ENCODE assay signal across 1 fruit fly cellular context in the genomic region with DNA sequence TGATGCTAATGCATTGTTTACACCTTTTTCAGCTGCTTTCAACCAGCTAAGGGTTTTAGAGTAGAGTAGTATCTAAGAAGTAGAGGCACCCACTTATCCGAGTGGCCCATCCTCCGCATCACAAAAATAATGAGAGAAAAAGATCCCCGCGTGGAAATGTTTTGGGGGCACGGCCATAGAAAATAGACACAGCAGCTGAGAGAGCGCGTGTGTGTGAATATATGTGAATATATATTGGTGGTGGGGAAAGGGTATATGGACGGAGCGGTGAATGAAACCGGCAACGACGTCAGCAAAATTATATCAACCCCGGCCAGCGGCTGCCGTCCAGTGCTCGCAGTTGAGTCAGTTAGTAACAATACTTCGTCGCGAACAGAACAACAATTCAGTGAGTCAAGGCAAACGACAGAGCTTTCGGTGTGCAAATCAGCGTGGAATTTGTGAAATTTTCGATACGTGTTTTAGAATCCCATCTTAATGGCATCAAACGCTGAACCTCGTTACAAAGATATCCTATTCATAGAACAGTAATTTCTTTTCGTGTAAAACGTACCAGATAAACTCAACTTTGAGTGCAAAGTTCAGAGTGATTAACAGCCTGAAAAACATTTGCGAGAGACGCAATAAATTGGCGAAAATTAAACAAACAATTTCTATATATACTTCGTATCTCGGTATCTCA.
TF ChIP-seq lines count a peak whose summit lies in the region.

A gene (plus strand): TSS at position 375 of the 682 bp plus-strand sequence.

TF ChIP-seq in whole organism, embryonic, 481 proteins besides CTCF, POLR2A, EP300 and RAD21 (continued from another document):
- TF ChIP-seq NfI (GFP tag; optimal IDR thresholded peaks at IDR 0.05; lab: Kevin White, UChicago) (peak; percentile 17), CG34422 (GFP tag; IDR thresholded peaks at IDR 0.05; lab: Robert Waterston, UW) (peak; percentile 57; the same call in 1 of the 3 replicates), CG4730 (GFP tag; IDR thresholded peaks at IDR 0.05; lab: Robert Waterston, UW) (no peak), ranshi (GFP tag; IDR thresholded peaks at IDR 0.05; lab: Robert Waterston, UW) (peak; percentile 47; the same call in 1 of the 2 replicates), ase (GFP tag; IDR thresholded peaks at IDR 0.05; lab: Robert Waterston, UW) (peak; percentile 45; the same call in 1 of the 3 replicates), B-H2 (GFP tag; optimal IDR thresholded peaks at IDR 0.05; lab: Kevin White, UChicago) (peak; percentile 10), org-1 (GFP tag; optimal IDR thresholded peaks at IDR 0.05; lab: Kevin White, UChicago) (no peak), crol (GFP tag; IDR thresholded peaks at IDR 0.05; lab: Robert Waterston, UW) (peak; percentile 42; the same call in 1 of the 2 replicates), Xrp1 (GFP tag; IDR thresholded peaks at IDR 0.05; lab: Robert Waterston, UW) (peak; percentile 40; the same call in 1 of the 2 replicates), pros (GFP tag; optimal IDR thresholded peaks at IDR 0.05; lab: Kevin White, UChicago) (peak; percentile 25), CG32772 (GFP tag; IDR thresholded peaks at IDR 0.05; lab: Robert Waterston, UW) (peak; percentile 33; the same call in 1 of the 2 replicates), fu2 (GFP tag; optimal IDR thresholded peaks at IDR 0.05; lab: Kevin White, UChicago) (peak; percentile 10), H15 (GFP tag; IDR thresholded peaks at IDR 0.05; lab: Robert Waterston, UW) (no peak), CG2199 (GFP tag; IDR thresholded peaks at IDR 0.05; lab: Robert Waterston, UW) (peak; percentile 53; the same call in 1 of the 3 replicates), CG2129 (GFP tag; IDR thresholded peaks at IDR 0.05; lab: Robert Waterston, UW; ENCODE audit: partially characterized antibody) (no peak), CG34376 (GFP tag; optimal IDR thresholded peaks at IDR 0.05; lab: Kevin White, UChicago) (peak; percentile 14), CG18619 (GFP tag; optimal IDR thresholded peaks at IDR 0.05; lab: Kevin White, UChicago) (peak; percentile 14), Nf-YB (GFP tag; optimal IDR thresholded peaks at IDR 0.05; lab: Kevin White, UChicago) (no peak), CG13894 (tag; optimal IDR thresholded peaks at IDR 0.05; lab: Kevin White, UChicago) (peak; percentile 5), stwl (tag; optimal IDR thresholded peaks at IDR 0.05; lab: Kevin White, UChicago) (no peak), CG31224 (GFP tag; IDR thresholded peaks at IDR 0.05; lab: Robert Waterston, UW) (0 out of 2 replicates have a peak, but pooled peaks have one; percentile 10), eve (GFP tag; optimal IDR thresholded peaks at IDR 0.05; lab: Kevin White, UChicago) (no peak), chinmo (GFP tag; IDR thresholded peaks at IDR 0.05; lab: Robert Waterston, UW; ENCODE audit: partially characterized antibody) (peak; percentile 64; the same call in 1 of the 4 replicates), CG2120 (GFP tag; optimal IDR thresholded peaks at IDR 0.05; lab: Kevin White, UChicago) (peak; percentile 40), exex (tag; optimal IDR thresholded peaks at IDR 0.05; lab: Kevin White, UChicago) (peak; percentile 2), crp (GFP tag; optimal IDR thresholded peaks at IDR 0.05; lab: Kevin White, UChicago) (peak in 1 of 2 experiments; percentile 32), lola (GFP tag; optimal IDR thresholded peaks at IDR 0.05; lab: Kevin White, UChicago) (peak in 1 of 3 experiments; percentile 58), zen (tag; optimal IDR thresholded peaks at IDR 0.05; lab: Kevin White, UChicago) (no peak), zfh1 (GFP tag; IDR thresholded peaks at IDR 0.05; lab: Robert Waterston, UW) (0 out of 3 replicates have a peak, but pooled peaks have one; percentile 11), CG15514 (GFP tag; optimal IDR thresholded peaks at IDR 0.05; lab: Kevin White, UChicago) (peak; percentile 11), CG7357 (GFP tag; IDR thresholded peaks at IDR 0.05; lab: Robert Waterston, UW) (peak; percentile 51; the same call in 2 of the 3 replicates), Sin3A (optimal IDR thresholded peaks at IDR 0.05; lab: Kevin White, UChicago) (no peak), Gug (GFP tag; IDR thresholded peaks at IDR 0.05; lab: Robert Waterston, UW) (peak; percentile 11; the same call in 1 of the 4 replicates), HHEX (GFP tag; optimal IDR thresholded peaks at IDR 0.05; lab: Kevin White, UChicago) (no peak), CG16863 (GFP tag; optimal IDR thresholded peaks at IDR 0.05; lab: Kevin White, UChicago) (no peak), CG2202 (tag; optimal IDR thresholded peaks at IDR 0.05; lab: Kevin White, UChicago) (no peak), CG12659 (GFP tag; optimal IDR thresholded peaks at IDR 0.05; lab: Kevin White, UChicago) (no peak), cg (GFP tag; optimal IDR thresholded peaks at IDR 0.05; lab: Kevin White, UChicago) (peak; percentile 52), CG17568 (GFP tag; optimal IDR thresholded peaks at IDR 0.05; lab: Kevin White, UChicago) (no peak), CG10366 (GFP tag; IDR thresholded peaks at IDR 0.05; lab: Robert Waterston, UW) (no peak; the same call in 1 of the 2 replicates), CG10431 (GFP tag; optimal IDR thresholded peaks at IDR 0.05; lab: Kevin White, UChicago) (no peak), CG12942 (GFP tag; optimal IDR thresholded peaks at IDR 0.05; lab: Kevin White, UChicago) (no peak), Ets65A (GFP tag; lab: Kevin White, UChicago) (peak; percentile 60), CG1602 (GFP tag; optimal IDR thresholded peaks at IDR 0.05; lab: Kevin White, UChicago) (no peak), Fer3 (tag; optimal IDR thresholded peaks at IDR 0.05; lab: Kevin White, UChicago) (no peak), CG14441 (GFP tag; IDR thresholded peaks at IDR 0.05; lab: Robert Waterston, UW) (peak; percentile 22; the same call in 1 of the 2 replicates), D19A (tag; optimal IDR thresholded peaks at IDR 0.05; lab: Kevin White, UChicago) (peak; percentile 81), Rfx (GFP tag; IDR thresholded peaks at IDR 0.05; lab: Robert Waterston, UW) (peak; percentile 43; the same call in 1 of the 2 replicates), CG31388 (GFP tag; optimal IDR thresholded peaks at IDR 0.05; lab: Kevin White, UChicago) (no peak), gt (GFP tag; IDR thresholded peaks at IDR 0.05; lab: Robert Waterston, UW) (no peak), Dbx (GFP tag; IDR thresholded peaks at IDR 0.05; lab: Robert Waterston, UW) (peak; percentile 44; the same call in 1 of the 3 replicates), Doc3 (GFP tag; IDR thresholded peaks at IDR 0.05; lab: Robert Waterston, UW; ENCODE audit: partially characterized antibody) (no peak), dpn (GFP tag; optimal IDR thresholded peaks at IDR 0.05; lab: Kevin White, UChicago) (peak in 1 of 2 experiments; percentile 23), CG8290 (GFP tag; optimal IDR thresholded peaks at IDR 0.05; lab: Kevin White, UChicago) (no peak), CG8290 (tag; optimal IDR thresholded peaks at IDR 0.05; lab: Kevin White, UChicago) (peak in 1 of 2 experiments; percentile 48), CG18599 (GFP tag; optimal IDR thresholded peaks at IDR 0.05; lab: Kevin White, UChicago) (peak; percentile 13), CG9215 (GFP tag; IDR thresholded peaks at IDR 0.05; lab: Robert Waterston, UW) (peak; percentile 25; the same call in 1 of the 2 replicates), lab (GFP tag; optimal IDR thresholded peaks at IDR 0.05; lab: Kevin White, UChicago) (peak; percentile 43), CG13287 (GFP tag; IDR thresholded peaks at IDR 0.05; lab: Robert Waterston, UW; ENCODE audit: partially characterized antibody) (no peak), CG1603 (tag; optimal IDR thresholded peaks at IDR 0.05; lab: Kevin White, UChicago) (peak; percentile 5), Drgx (GFP tag; IDR thresholded peaks at IDR 0.05; lab: Robert Waterston, UW) (peak; percentile 58; the same call in 1 of the 2 replicates), CG12769 (tag; optimal IDR thresholded peaks at IDR 0.05; lab: Kevin White, UChicago) (peak; percentile 54), CG33557 (GFP tag; optimal IDR thresholded peaks at IDR 0.05; lab: Kevin White, UChicago) (no peak), amos (GFP tag; IDR thresholded peaks at IDR 0.05; lab: Robert Waterston, UW; ENCODE audit: partially characterized antibody) (no peak), CG11504 (tag; optimal IDR thresholded peaks at IDR 0.05; lab: Kevin White, UChicago) (peak; percentile 93), CG6689 (GFP tag; IDR thresholded peaks at IDR 0.05; lab: Robert Waterston, UW) (peak; percentile 40; the same call in 1 of the 2 replicates), mam (GFP tag; optimal IDR thresholded peaks at IDR 0.05; lab: Kevin White, UChicago) (peak; percentile 46), Myb (GFP tag; optimal IDR thresholded peaks at IDR 0.05; lab: Kevin White, UChicago) (no peak)
